Worm (Caenorhabditis elegans) whole organism, L2 larva: ENCODE results near the gene clec-82.

Experiments
- ZK546.5 ChIP-seq: sonication (generic microtip); optimal IDR thresholded peaks from 2 replicates; lab custom pipeline; 2017; ENCODE audit warnings: missing biosample characterization, missing genetic modification characterization
- nhr-10 ChIP-seq: sonication (generic microtip); optimal IDR thresholded peaks from 2 replicates; lab custom pipeline; 2017; ENCODE audit warnings: missing biosample characterization, missing genetic modification characterization
- nhr-77 ChIP-seq: fragments of 150-350 bp; optimal IDR thresholded peaks from 2 replicates; lab custom pipeline; 2014; ENCODE audit warnings: missing biosample characterization, missing genetic modification characterization
- unc-39 ChIP-seq: fragments of 150-350 bp; optimal IDR thresholded peaks from 2 replicates; lab custom pipeline; 2014; ENCODE audit warnings: missing biosample characterization, missing genetic modification characterization
- zag-1 ChIP-seq: fragments of 150-350 bp; optimal IDR thresholded peaks from 2 replicates; lab custom pipeline; 2014; ENCODE audit warnings: missing biosample characterization, missing genetic modification characterization
- ztf-1 ChIP-seq: fragments of 200-800 bp; sonication (Bioruptor generic); conservative IDR thresholded peaks from 2 replicates; pipeline ENCODE4 v1.3.6; 2022; ENCODE audit warnings: missing genetic modification characterization, missing compliant biosample characterization
- ztf-11 ChIP-seq: sonication (generic microtip); optimal IDR thresholded peaks from 2 replicates; lab custom pipeline; 2017; ENCODE audit warnings: missing biosample characterization, missing genetic modification characterization

DNA sequence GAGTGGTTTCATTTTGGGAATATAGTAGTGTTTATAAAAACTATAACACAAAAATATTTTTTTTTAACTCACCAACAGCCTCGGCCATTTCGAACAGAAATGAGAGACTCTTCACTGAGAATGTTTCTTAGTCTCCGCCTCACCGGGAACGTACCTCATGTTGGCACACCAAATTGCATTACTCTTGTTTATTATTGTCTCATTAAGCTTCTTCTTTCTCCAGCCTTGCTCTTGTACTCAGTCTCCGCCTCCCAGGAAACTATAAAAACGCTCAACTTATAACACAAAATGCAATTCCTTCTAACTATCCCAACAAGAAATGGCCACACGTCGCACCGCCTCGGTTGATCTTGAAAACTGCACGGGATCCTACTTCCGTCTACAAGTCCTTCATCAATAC is 2.9 kb upstream of the clec-82 start, which contains the start of the genes Y54G2A.48 and pudl-1:
- TF ChIP-seq unc-39 (tag; lab: Kevin White, UChicago) (no peak), ZK546.5 (no peak), ztf-11 (tag; lab: Kevin White, UChicago) (no peak), zag-1 (tag; lab: Kevin White, UChicago) (no peak), nhr-77 (tag; lab: Kevin White, UChicago) (no peak), nhr-10 (tag; lab: Kevin White, UChicago) (no peak), ztf-1 (GFP tag; lab: Robert Waterston, UW) (no peak)
